Fruit fly (Drosophila melanogaster) whole organism, prepupa: Measurements from ENCODE around the gene HDAC1.

Experiments
- Blimp-1 ChIP-seq: fragments of 200-800 bp; sonication (Bioruptor generic); optimal IDR thresholded peaks from 3 replicates; lab custom pipeline; 2017; ENCODE audit warnings: missing biosample characterization, missing genetic modification characterization, mild to moderate bottlenecking, moderate library complexity, missing genetic modification reagents
- CG10631 ChIP-seq: fragments of 200-800 bp; sonication (Bioruptor generic); optimal IDR thresholded peaks from 2 replicates; lab custom pipeline; 2016; ENCODE audit warnings: missing biosample characterization, missing genetic modification characterization
- CG10669 ChIP-seq: fragments of 200-800 bp; sonication (Bioruptor generic); optimal IDR thresholded peaks from 3 replicates; lab custom pipeline; 2018; ENCODE audit warnings: missing biosample characterization, mild to moderate bottlenecking, missing genetic modification characterization, moderate library complexity
- CG11762 ChIP-seq: fragments of 200-800 bp; sonication (Bioruptor generic); optimal IDR thresholded peaks from 3 replicates; lab custom pipeline; 2016; ENCODE audit warnings: missing biosample characterization, missing genetic modification characterization; ENCODE audit not compliant: insufficient read depth
- CG11902 ChIP-seq: fragments of 200-800 bp; sonication (Bioruptor generic); optimal IDR thresholded peaks from 3 replicates; lab custom pipeline; 2016; ENCODE audit warnings: missing biosample characterization, missing genetic modification characterization
- CG15336 ChIP-seq: fragments of 200-800 bp; sonication (Bioruptor generic); IDR thresholded peaks from 2 replicates; pipeline ENCODE4 v1.3.6; 2022; ENCODE audit warnings: missing biosample characterization, missing genetic modification characterization
- CG1621 ChIP-seq: fragments of 200-800 bp; sonication (Bioruptor generic); optimal IDR thresholded peaks from 3 replicates; lab custom pipeline; 2018; ENCODE audit warnings: missing biosample characterization, mild to moderate bottlenecking, missing genetic modification characterization
- CG32006 ChIP-seq: fragments of 200-800 bp; sonication (Bioruptor generic); optimal IDR thresholded peaks from 3 replicates; lab custom pipeline; 2017; ENCODE audit warnings: missing biosample characterization, mild to moderate bottlenecking, missing genetic modification characterization
- CG34406 ChIP-seq: fragments of 200-800 bp; sonication (Bioruptor generic); optimal IDR thresholded peaks from 3 replicates; lab custom pipeline; 2016; ENCODE audit warnings: missing biosample characterization, missing genetic modification characterization
- CG3919 ChIP-seq: fragments of 200-800 bp; sonication (Bioruptor generic); optimal IDR thresholded peaks from 3 replicates; lab custom pipeline; 2016; ENCODE audit warnings: missing biosample characterization, missing genetic modification characterization
- CG4318 ChIP-seq: fragments of 200-800 bp; sonication (Bioruptor generic); optimal IDR thresholded peaks from 3 replicates; lab custom pipeline; 2017; ENCODE audit warnings: missing biosample characterization, mild to moderate bottlenecking, missing genetic modification characterization
- CG6163 ChIP-seq: fragments of 200-800 bp; sonication (Bioruptor generic); IDR thresholded peaks from 3 replicates; pipeline ENCODE4 v1.3.6; 2022; ENCODE audit warnings: missing biosample characterization, missing genetic modification characterization
- CG6792 ChIP-seq: fragments of 200-800 bp; sonication (Bioruptor generic); optimal IDR thresholded peaks from 3 replicates; lab custom pipeline; 2016; ENCODE audit warnings: missing biosample characterization, missing genetic modification characterization
- CG6808 ChIP-seq: fragments of 200-800 bp; sonication (Bioruptor generic); optimal IDR thresholded peaks from 3 replicates; lab custom pipeline; 2017; ENCODE audit warnings: missing biosample characterization, missing genetic modification characterization, mild to moderate bottlenecking, moderate library complexity, missing genetic modification reagents
- CG6854 ChIP-seq: fragments of 200-800 bp; sonication (Bioruptor generic); optimal IDR thresholded peaks from 2 replicates; lab custom pipeline; 2017; ENCODE audit warnings: missing biosample characterization, mild to moderate bottlenecking, missing genetic modification characterization
- CG7368 ChIP-seq: fragments of 200-800 bp; sonication (Bioruptor generic); optimal IDR thresholded peaks from 3 replicates; lab custom pipeline; 2016; ENCODE audit warnings: missing biosample characterization, missing genetic modification characterization
- CG8119 ChIP-seq: fragments of 200-800 bp; sonication (Bioruptor generic); IDR thresholded peaks from 3 replicates; pipeline ENCODE4 v1.3.6; 2022; ENCODE audit warnings: missing biosample characterization, missing genetic modification characterization
- CG8319 ChIP-seq: fragments of 200-800 bp; sonication (Bioruptor generic); optimal IDR thresholded peaks from 3 replicates; lab custom pipeline; 2016; ENCODE audit warnings: missing biosample characterization, missing genetic modification characterization
- CG8632 ChIP-seq: fragments of 200-800 bp; sonication (Bioruptor generic); optimal IDR thresholded peaks from 3 replicates; lab custom pipeline; 2016; ENCODE audit warnings: missing biosample characterization, missing genetic modification characterization
- Eip75B ChIP-seq: fragments of 200-800 bp; sonication (Bioruptor generic); optimal IDR thresholded peaks from 3 replicates; lab custom pipeline; 2016; ENCODE audit warnings: missing biosample characterization, missing genetic modification characterization
- Eip78C ChIP-seq: fragments of 200-800 bp; sonication (Bioruptor generic); peaks from one replicate; lab custom pipeline; 2016; ENCODE audit warnings: missing biosample characterization, missing genetic modification characterization
- Eip93F ChIP-seq: fragments of 200-800 bp; sonication (Bioruptor generic); optimal IDR thresholded peaks from 2 replicates; lab custom pipeline; 2016; ENCODE audit warnings: missing biosample characterization, mild to moderate bottlenecking, missing genetic modification characterization
- Ets21C ChIP-seq: fragments of 200-800 bp; sonication (Bioruptor generic); optimal IDR thresholded peaks from 3 replicates; lab custom pipeline; 2016; ENCODE audit warnings: missing biosample characterization, missing genetic modification characterization
- Ets96B ChIP-seq: fragments of 200-800 bp; optimal IDR thresholded peaks from 2 replicates; lab custom pipeline; 2019; ENCODE audit warnings: missing biosample characterization, mild to moderate bottlenecking, missing genetic modification characterization, moderate library complexity
- Gug ChIP-seq: fragments of 200-800 bp; sonication (Bioruptor generic); IDR thresholded peaks from 2 replicates; pipeline ENCODE4 v1.3.6; 2022; ENCODE audit warnings: missing biosample characterization, missing genetic modification characterization
- Hr38 ChIP-seq: sonication (Bioruptor generic); optimal IDR thresholded peaks from 2 replicates; lab custom pipeline; 2016; ENCODE audit warnings: missing biosample characterization, missing genetic modification characterization
- Hr39 ChIP-seq: fragments of 200-800 bp; sonication (Bioruptor generic); optimal IDR thresholded peaks from 2 replicates; lab custom pipeline; 2016; ENCODE audit warnings: missing biosample characterization, missing genetic modification characterization
- Hr4 ChIP-seq: fragments of 200-800 bp; sonication (Bioruptor generic); optimal IDR thresholded peaks from 3 replicates; lab custom pipeline; 2016; ENCODE audit warnings: missing biosample characterization, missing genetic modification characterization
- Lpt ChIP-seq: fragments of 200-800 bp; sonication (Bioruptor generic); optimal IDR thresholded peaks from 3 replicates; lab custom pipeline; 2016; ENCODE audit warnings: missing biosample characterization, missing genetic modification characterization
- OdsH ChIP-seq: fragments of 200-800 bp; sonication (Bioruptor generic); optimal IDR thresholded peaks from 3 replicates; lab custom pipeline; 2016; ENCODE audit warnings: missing biosample characterization, missing genetic modification characterization
- Smox ChIP-seq: fragments of 200-800 bp; sonication (Bioruptor generic); optimal IDR thresholded peaks from 3 replicates; lab custom pipeline; 2016; ENCODE audit warnings: missing biosample characterization, missing genetic modification characterization
- Sox15 ChIP-seq: fragments of 200-800 bp; sonication (Bioruptor generic); optimal IDR thresholded peaks from 3 replicates; lab custom pipeline; 2016; ENCODE audit warnings: missing biosample characterization, missing genetic modification characterization
- achi ChIP-seq: fragments of 200-800 bp; sonication (Bioruptor generic); optimal IDR thresholded peaks from 3 replicates; lab custom pipeline; 2016; ENCODE audit warnings: missing biosample characterization, missing genetic modification characterization
- cyc ChIP-seq: fragments of 200-800 bp; sonication (Bioruptor generic); optimal IDR thresholded peaks from 3 replicates; lab custom pipeline; 2016; ENCODE audit warnings: missing biosample characterization, missing genetic modification characterization
- dac ChIP-seq: fragments of 200-800 bp; sonication (Bioruptor generic); optimal IDR thresholded peaks from 2 replicates; lab custom pipeline; 2017; ENCODE audit warnings: missing biosample characterization, mild to moderate bottlenecking, missing genetic modification characterization
- dsx ChIP-seq: fragments of 200-800 bp; optimal IDR thresholded peaks from 3 replicates; lab custom pipeline; 2019; ENCODE audit warnings: missing biosample characterization, mild to moderate bottlenecking, missing genetic modification characterization, moderate library complexity; ENCODE audit not compliant: poor library complexity, severe bottlenecking
- eg ChIP-seq: fragments of 200-800 bp; sonication (Bioruptor generic); IDR thresholded peaks from 3 replicates; pipeline ENCODE4 v1.3.6; 2022; ENCODE audit warnings: missing biosample characterization, missing genetic modification characterization
- esn ChIP-seq: fragments of 200-800 bp; sonication (Bioruptor generic); optimal IDR thresholded peaks from 2 replicates; lab custom pipeline; 2016; ENCODE audit warnings: missing biosample characterization, mild to moderate bottlenecking, missing genetic modification characterization, moderate library complexity
- fd59A ChIP-seq: fragments of 200-800 bp; sonication (Bioruptor generic); optimal IDR thresholded peaks from 2 replicates; lab custom pipeline; 2017; ENCODE audit warnings: missing biosample characterization, mild to moderate bottlenecking, missing genetic modification characterization, missing genetic modification reagents
- fkh ChIP-seq: fragments of 200-800 bp; sonication (Bioruptor generic); optimal IDR thresholded peaks from 3 replicates; lab custom pipeline; 2017; ENCODE audit warnings: missing biosample characterization, mild to moderate bottlenecking, missing genetic modification characterization, moderate library complexity
- lz ChIP-seq: fragments of 200-800 bp; sonication (Bioruptor generic); optimal IDR thresholded peaks from 3 replicates; lab custom pipeline; 2016; ENCODE audit warnings: missing biosample characterization, missing genetic modification characterization
- net ChIP-seq: fragments of 200-800 bp; sonication (Bioruptor generic); optimal IDR thresholded peaks from 3 replicates; lab custom pipeline; 2016; ENCODE audit warnings: missing biosample characterization, missing genetic modification characterization
- salr ChIP-seq, 2 experiments: fragments of 200-800 bp; sonication (Bioruptor generic); optimal IDR thresholded peaks; 3 replicates each; lab custom pipeline; 2016 to 2018; ENCODE audit warnings: missing biosample characterization in 2 of 2, missing genetic modification characterization in 2 of 2, mild to moderate bottlenecking in 1 of 2
- spab ChIP-seq: fragments of 200-800 bp; sonication (Bioruptor generic); optimal IDR thresholded peaks from 2 replicates; lab custom pipeline; 2017; ENCODE audit warnings: missing biosample characterization, mild to moderate bottlenecking, missing genetic modification characterization, missing genetic modification reagents
- svp ChIP-seq: fragments of 200-800 bp; sonication (Bioruptor generic); peaks from one replicate; lab custom pipeline; 2016; ENCODE audit warnings: missing biosample characterization, missing genetic modification characterization
- topi ChIP-seq: fragments of 200-800 bp; sonication (Bioruptor generic); optimal IDR thresholded peaks from 3 replicates; lab custom pipeline; 2016; ENCODE audit warnings: missing biosample characterization, missing genetic modification characterization
- vri ChIP-seq: fragments of 200-800 bp; sonication (Bioruptor generic); optimal IDR thresholded peaks from 3 replicates; lab custom pipeline; 2016; ENCODE audit warnings: missing biosample characterization, mild to moderate bottlenecking, missing genetic modification characterization

The HDAC1 gene

dm6 chr3L:4618865-4619496, 7.6 kb upstream of the HDAC1 start:
- TF ChIP-seq fd59A (GFP tag; lab: Kevin White, UChicago) (no peak), OdsH (GFP tag; lab: Kevin White, UChicago) (no peak), Eip75B (GFP tag; lab: Kevin White, UChicago) (no peak), Ets96B (tag; lab: Kevin White, UChicago) (peak; percentile 46), svp (no peak)

dm6 chr3L:4619497-4620211, 6.9 kb upstream of the HDAC1 start:
- TF ChIP-seq cyc (GFP tag; lab: Kevin White, UChicago): peak; percentile 61
- no peak for TF ChIP-seq fkh (GFP tag; lab: Kevin White, UChicago)
- TF ChIP-seq fd59A (GFP tag; lab: Kevin White, UChicago): peak; percentile 41
- TF ChIP-seq eg (GFP tag; lab: Robert Waterston, UW): 0 out of 3 replicates have a peak, but pooled peaks have one; percentile 37
- peak; percentile 61 for TF ChIP-seq Hr39 (GFP tag; lab: Kevin White, UChicago)
- no peak for TF ChIP-seq Eip93F (GFP tag; lab: Kevin White, UChicago)
- peak; percentile 47 for TF ChIP-seq CG6808
- no peak for TF ChIP-seq dac
- TF ChIP-seq esn (GFP tag; lab: Kevin White, UChicago): peak; percentile 62
- TF ChIP-seq CG6163: peak; percentile 83
- peak; percentile 64 for TF ChIP-seq CG6792
- peak; percentile 91 for TF ChIP-seq Eip78C (GFP tag; lab: Kevin White, UChicago)
- no peak for TF ChIP-seq Sox15 (GFP tag; lab: Kevin White, UChicago)
- peak; percentile 66 for TF ChIP-seq CG10631 (GFP tag; lab: Kevin White, UChicago)
- peak; percentile 53 for TF ChIP-seq lz
- no peak for TF ChIP-seq net (GFP tag; lab: Kevin White, UChicago)
- peak in 1 of 2 experiments; percentile 20 for TF ChIP-seq salr (GFP tag; optimal IDR thresholded peaks at IDR 0.05; lab: Kevin White, UChicago)
- no peak for TF ChIP-seq CG4318 (GFP tag; lab: Kevin White, UChicago)
- TF ChIP-seq CG10669: peak; percentile 53
- peak; percentile 53 for TF ChIP-seq topi
- peak; percentile 59 for TF ChIP-seq CG3919 (GFP tag; lab: Kevin White, UChicago)
- TF ChIP-seq CG8632: peak; percentile 10
- peak; percentile 48 for TF ChIP-seq CG7368 (GFP tag; lab: Kevin White, UChicago)
- TF ChIP-seq CG1621 (tag; lab: Kevin White, UChicago): peak; percentile 47
- TF ChIP-seq Eip75B (GFP tag; lab: Kevin White, UChicago): peak; percentile 68
- peak; percentile 37 for TF ChIP-seq CG8319 (GFP tag; lab: Kevin White, UChicago)
- TF ChIP-seq Gug (GFP tag; lab: Robert Waterston, UW): no peak
- TF ChIP-seq CG6854 (GFP tag; lab: Kevin White, UChicago): no peak
- TF ChIP-seq CG11762: peak; percentile 15
- peak; percentile 18 for TF ChIP-seq CG34406 (GFP tag; lab: Kevin White, UChicago)
- TF ChIP-seq Blimp-1 (GFP tag; lab: Kevin White, UChicago): no peak
- TF ChIP-seq CG8119 (GFP tag; lab: Robert Waterston, UW): peak; percentile 54
- TF ChIP-seq Ets21C (GFP tag; lab: Kevin White, UChicago): peak; percentile 37
- no peak for TF ChIP-seq Hr38 (GFP tag; lab: Kevin White, UChicago)
- peak; percentile 12 for TF ChIP-seq Hr4 (GFP tag; lab: Kevin White, UChicago)
- no peak for TF ChIP-seq Lpt (GFP tag; lab: Kevin White, UChicago)
- peak; percentile 41 for TF ChIP-seq dsx (GFP tag; lab: Kevin White, UChicago)
- peak; percentile 44 for TF ChIP-seq achi (GFP tag; lab: Kevin White, UChicago)
- TF ChIP-seq svp: peak; percentile 87
- TF ChIP-seq Smox (GFP tag; lab: Kevin White, UChicago): peak; percentile 41
- TF ChIP-seq CG15336 (GFP tag; lab: Robert Waterston, UW): peak; percentile 52
- peak; percentile 48 for TF ChIP-seq CG32006 (GFP tag; lab: Kevin White, UChicago)
- no peak for TF ChIP-seq CG11902 (GFP tag; lab: Kevin White, UChicago)
- TF ChIP-seq spab (GFP tag; lab: Kevin White, UChicago): peak; percentile 42
- TF ChIP-seq vri: peak; percentile 25
